Worm (Caenorhabditis elegans) whole organism, L2 larva: Measurements from ENCODE around the gene tsg-101.

Source experiments
- C34F6.9 ChIP-seq: fragments of 150-350 bp; optimal IDR thresholded peaks from 2 replicates; lab custom pipeline; 2014; ENCODE audit warnings: missing biosample characterization, missing genetic modification characterization
- F13H6.1 ChIP-seq: sonication (generic microtip); optimal IDR thresholded peaks from 2 replicates; lab custom pipeline; 2016; ENCODE audit warnings: missing genetic modification characterization, missing compliant biosample characterization
- R02D3.7 ChIP-seq: fragments of 150-350 bp; optimal IDR thresholded peaks from 2 replicates; lab custom pipeline; 2014; ENCODE audit warnings: missing biosample characterization, missing genetic modification characterization
- Y55F3AM.14 ChIP-seq: fragments of 200-800 bp; sonication (Bioruptor generic); optimal IDR thresholded peaks from 2 replicates; lab custom pipeline; 2018; ENCODE audit warnings: mild to moderate bottlenecking, missing genetic modification characterization, missing compliant biosample characterization
- ZK546.5 ChIP-seq: sonication (generic microtip); optimal IDR thresholded peaks from 2 replicates; lab custom pipeline; 2017; ENCODE audit warnings: missing biosample characterization, missing genetic modification characterization
- alr-1 ChIP-seq: fragments of 150-350 bp; optimal IDR thresholded peaks from 2 replicates; lab custom pipeline; 2014; ENCODE audit warnings: missing biosample characterization, missing genetic modification characterization
- blmp-1 ChIP-seq: sonication (generic microtip); optimal IDR thresholded peaks from 2 replicates; lab custom pipeline; 2017; ENCODE audit warnings: missing genetic modification characterization, mild to moderate bottlenecking, missing compliant biosample characterization, antibody characterized with exemption, moderate library complexity; ENCODE audit not compliant: insufficient read depth
- ceh-82 ChIP-seq: fragments of 150-350 bp; optimal IDR thresholded peaks from 2 replicates; lab custom pipeline; 2014; ENCODE audit warnings: missing biosample characterization, missing genetic modification characterization
- crh-2 ChIP-seq: sonication (generic microtip); optimal IDR thresholded peaks from 2 replicates; lab custom pipeline; 2017; ENCODE audit warnings: missing biosample characterization, missing genetic modification characterization
- dmd-4 ChIP-seq: sonication (generic microtip); optimal IDR thresholded peaks from 2 replicates; lab custom pipeline; 2017; ENCODE audit warnings: missing biosample characterization, missing genetic modification characterization
- egl-27 ChIP-seq: sonication (generic microtip); optimal IDR thresholded peaks from 3 replicates; lab custom pipeline; 2017; ENCODE audit warnings: missing biosample characterization, missing genetic modification reagents, missing genetic modification characterization
- gmeb-1 ChIP-seq: fragments of 150-350 bp; optimal IDR thresholded peaks from 2 replicates; lab custom pipeline; 2014; ENCODE audit warnings: missing biosample characterization, missing genetic modification characterization
- lin-11 ChIP-seq: fragments of 150-350 bp; sonication (generic microtip); optimal IDR thresholded peaks from 2 replicates; lab custom pipeline; 2014; ENCODE audit warnings: missing biosample characterization, missing genetic modification characterization, inconsistent platforms, mixed read lengths
- lin-39 ChIP-seq: fragments of 150-350 bp; optimal IDR thresholded peaks from 2 replicates; lab custom pipeline; 2014; ENCODE audit warnings: missing biosample characterization, missing genetic modification reagents, missing genetic modification characterization
- lsy-2 ChIP-seq, 2 experiments: fragments of 150-350 bp in 1 of 2; sonication (generic microtip) in 1 of 2; optimal IDR thresholded peaks; 2 replicates each; lab custom pipeline; 2014 to 2017; ENCODE audit warnings: missing biosample characterization in 2 of 2, missing genetic modification characterization in 2 of 2
- mab-5 ChIP-seq: fragments of 150-350 bp; optimal IDR thresholded peaks from 2 replicates; lab custom pipeline; 2014; ENCODE audit warnings: missing biosample characterization, missing genetic modification characterization
- mbf-1 ChIP-seq: sonication (generic microtip); optimal IDR thresholded peaks from 2 replicates; lab custom pipeline; 2017; ENCODE audit warnings: missing biosample characterization, missing genetic modification characterization
- mdl-1 ChIP-seq, 2 experiments: fragments of 150-350 bp in 1 of 2; sonication (generic microtip) in 1 of 2; optimal IDR thresholded peaks; 2 replicates each; lab custom pipeline; 2017; ENCODE audit warnings: missing biosample characterization in 2 of 2, missing genetic modification characterization in 2 of 2
- nhr-10 ChIP-seq: sonication (generic microtip); optimal IDR thresholded peaks from 2 replicates; lab custom pipeline; 2017; ENCODE audit warnings: missing biosample characterization, missing genetic modification characterization
- nhr-11 ChIP-seq: fragments of 150-350 bp; optimal IDR thresholded peaks from 2 replicates; lab custom pipeline; 2014; ENCODE audit warnings: missing biosample characterization, missing genetic modification characterization
- nhr-12 ChIP-seq: fragments of 150-350 bp; optimal IDR thresholded peaks from 2 replicates; lab custom pipeline; 2014; ENCODE audit warnings: missing biosample characterization, missing genetic modification characterization
- nhr-129 ChIP-seq: fragments of 150-350 bp; optimal IDR thresholded peaks from 2 replicates; lab custom pipeline; 2014; ENCODE audit warnings: missing biosample characterization, missing genetic modification characterization
- nhr-23 ChIP-seq: fragments of 150-350 bp; optimal IDR thresholded peaks from 2 replicates; lab custom pipeline; 2014; ENCODE audit warnings: missing biosample characterization, missing genetic modification reagents, missing genetic modification characterization
- nhr-237 ChIP-seq: fragments of 150-350 bp; optimal IDR thresholded peaks from 2 replicates; lab custom pipeline; 2014; ENCODE audit warnings: missing biosample characterization, missing genetic modification characterization
- nhr-25 ChIP-seq: fragments of 150-350 bp; sonication (generic microtip); optimal IDR thresholded peaks from 3 replicates; lab custom pipeline; 2014; ENCODE audit warnings: missing biosample characterization, missing genetic modification characterization
- nhr-77 ChIP-seq: fragments of 150-350 bp; optimal IDR thresholded peaks from 2 replicates; lab custom pipeline; 2014; ENCODE audit warnings: missing biosample characterization, missing genetic modification characterization
- sem-4 ChIP-seq: fragments of 150-350 bp; optimal IDR thresholded peaks from 2 replicates; lab custom pipeline; 2014; ENCODE audit warnings: missing biosample characterization, missing genetic modification reagents, missing genetic modification characterization
- skn-1 ChIP-seq: sonication (generic microtip); optimal IDR thresholded peaks from 2 replicates; lab custom pipeline; 2017; ENCODE audit warnings: missing biosample characterization, missing genetic modification characterization
- sma-9 ChIP-seq, 2 experiments: fragments of 150-350 bp in 1 of 2; sonication (generic microtip) in 1 of 2; optimal IDR thresholded peaks; 2 replicates each; lab custom pipeline; 2014 to 2016; ENCODE audit warnings: missing genetic modification characterization in 2 of 2, mild to moderate bottlenecking in 1 of 2, missing biosample characterization in 1 of 2, missing compliant biosample characterization in 1 of 2, missing genetic modification reagents in 1 of 2, moderate library complexity in 1 of 2
- snpc-4 ChIP-seq: fragments of 150-350 bp; optimal IDR thresholded peaks from 2 replicates; lab custom pipeline; 2014; ENCODE audit warnings: missing biosample characterization, missing genetic modification characterization
- unc-39 ChIP-seq: fragments of 150-350 bp; optimal IDR thresholded peaks from 2 replicates; lab custom pipeline; 2014; ENCODE audit warnings: missing biosample characterization, missing genetic modification characterization
- unc-55 ChIP-seq: fragments of 150-350 bp; sonication (generic microtip); optimal IDR thresholded peaks from 3 replicates; lab custom pipeline; 2014; ENCODE audit warnings: missing biosample characterization, missing genetic modification reagents, missing genetic modification characterization
- zag-1 ChIP-seq: fragments of 150-350 bp; optimal IDR thresholded peaks from 2 replicates; lab custom pipeline; 2014; ENCODE audit warnings: missing biosample characterization, missing genetic modification characterization
- ztf-4 ChIP-seq: fragments of 150-350 bp; optimal IDR thresholded peaks from 2 replicates; lab custom pipeline; 2014; ENCODE audit warnings: missing biosample characterization, missing genetic modification characterization

Gene tsg-101

DNA sequence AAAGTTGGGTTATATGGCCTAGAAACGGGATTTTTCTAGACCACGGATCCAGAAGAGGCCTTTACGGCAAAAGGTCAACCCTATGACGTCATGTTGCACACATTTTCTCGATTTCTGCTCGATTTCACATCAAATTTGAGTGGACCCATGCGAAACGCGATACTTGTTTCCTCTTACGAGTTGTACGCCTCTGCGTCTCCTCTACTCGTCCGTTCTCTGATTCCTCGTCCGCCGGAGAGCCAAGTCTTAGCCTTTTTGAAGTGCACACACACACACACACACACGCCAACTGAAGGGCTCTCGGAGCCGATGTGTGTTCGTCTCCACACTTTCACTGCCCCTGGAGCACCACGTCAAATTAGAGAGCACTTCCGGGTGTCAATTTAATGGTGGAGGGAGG, 6.6 kb upstream of the tsg-101 start (continued):
- TF ChIP-seq gmeb-1 (no peak), nhr-10 (no peak), sem-4 (tag; lab: Kevin White, UChicago) (peak; percentile 12), unc-39 (tag; lab: Kevin White, UChicago) (no peak), nhr-77 (tag; lab: Kevin White, UChicago) (no peak), skn-1 (tag; lab: Kevin White, UChicago) (no peak), nhr-12 (tag; lab: Kevin White, UChicago) (no peak), mab-5 (tag; lab: Kevin White, UChicago) (no peak), lin-11 (no peak)
- TF ChIP-seq, all 48 proteins: peak for 10

DNA sequence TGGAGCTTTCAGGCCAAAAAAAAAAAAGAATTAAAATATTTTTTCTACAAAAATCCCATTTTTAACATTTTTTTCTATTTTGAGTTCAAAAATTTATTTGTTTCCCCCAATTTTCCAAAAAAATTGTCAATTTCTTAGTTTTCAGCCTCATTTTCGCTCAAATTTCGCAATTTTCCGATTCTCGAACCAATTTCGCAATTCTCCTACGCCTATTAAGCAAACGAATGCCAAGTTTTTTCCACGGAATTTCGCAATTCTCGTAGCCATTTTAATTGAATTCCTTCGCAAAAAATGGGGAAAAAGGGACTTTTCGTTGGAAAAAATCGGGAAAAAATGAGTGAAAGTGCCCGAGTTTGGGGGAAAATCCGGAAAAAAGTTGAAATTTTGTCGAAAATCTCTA, 6.0 kb upstream of the tsg-101 start:
- peak; percentile 76 for TF ChIP-seq unc-55
- TF ChIP-seq nhr-25 (tag; lab: Kevin White, UChicago) = no peak
- peak; percentile 4 for TF ChIP-seq ceh-82 (tag; lab: Kevin White, UChicago)
- TF ChIP-seq nhr-237 (tag; lab: Kevin White, UChicago) = no peak

DNA sequence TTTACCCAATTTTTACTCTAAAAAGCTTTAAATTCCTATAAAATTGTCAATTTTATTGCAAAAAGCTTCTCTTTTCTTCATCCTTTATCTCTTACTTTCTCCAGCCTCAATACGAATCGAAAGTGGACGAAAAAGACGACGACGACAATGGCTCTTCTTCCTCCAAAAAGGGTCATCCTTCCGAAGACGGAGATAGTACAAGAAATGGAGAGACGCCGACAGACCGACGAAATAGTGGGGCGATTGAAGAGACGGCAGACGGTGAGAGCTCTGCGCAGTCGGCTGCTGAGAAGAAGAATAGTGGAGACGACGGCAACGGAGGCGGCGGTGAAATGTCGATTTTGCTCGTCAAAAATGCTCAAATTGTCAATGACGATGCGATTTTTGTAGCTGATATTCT, 5.0 kb upstream of the tsg-101 start:
- TF ChIP-seq F13H6.1 (peak; percentile 43), nhr-23 (tag; lab: Kevin White, UChicago) (no peak), C34F6.9 (tag; lab: Kevin White, UChicago) (peak; percentile 52), unc-55 (peak; percentile 51), zag-1 (tag; lab: Kevin White, UChicago) (peak; percentile 53), gmeb-1 (peak; percentile 29), lin-11 (no peak), nhr-11 (no peak), snpc-4 (tag; lab: Kevin White, UChicago) (peak; percentile 93), blmp-1 (no peak), egl-27 (tag; lab: Kevin White, UChicago) (peak; percentile 35), R02D3.7 (tag; lab: Kevin White, UChicago) (no peak), crh-2 (tag; lab: Kevin White, UChicago) (no peak), sem-4 (tag; lab: Kevin White, UChicago) (peak; percentile 47), sma-9 (GFP tag; optimal IDR thresholded peaks at IDR 0.05; lab: Kevin White, UChicago) (peak; percentile 8), sma-9 (tag; optimal IDR thresholded peaks at IDR 0.05; lab: Kevin White, UChicago) (no peak), mdl-1 (tag; optimal IDR thresholded peaks at IDR 0.05; lab: Kevin White, UChicago) (no peak), ztf-4 (tag; lab: Kevin White, UChicago) (no peak), Y55F3AM.14 (GFP tag; lab: Kevin White, UChicago) (no peak), lsy-2 (tag; optimal IDR thresholded peaks at IDR 0.05; lab: Kevin White, UChicago) (peak; percentile 20 to 62), nhr-129 (tag; lab: Kevin White, UChicago) (no peak), dmd-4 (tag; lab: Kevin White, UChicago) (no peak), nhr-237 (tag; lab: Kevin White, UChicago) (no peak), nhr-77 (tag; lab: Kevin White, UChicago) (no peak), nhr-12 (tag; lab: Kevin White, UChicago) (no peak), lin-39 (tag; lab: Kevin White, UChicago) (no peak), mab-5 (tag; lab: Kevin White, UChicago) (peak; percentile 24)
- TF ChIP-seq, all 48 proteins: peak for 11

- TF ChIP-seq skn-1 (tag; lab: Kevin White, UChicago) = no peak
- TF ChIP-seq nhr-129 (tag; lab: Kevin White, UChicago) = no peak
- no peak for TF ChIP-seq nhr-12 (tag; lab: Kevin White, UChicago)
- no peak for TF ChIP-seq gmeb-1
- no peak for TF ChIP-seq snpc-4 (tag; lab: Kevin White, UChicago)
- TF ChIP-seq mab-5 (tag; lab: Kevin White, UChicago) = no peak
- TF ChIP-seq sem-4 (tag; lab: Kevin White, UChicago) = no peak
- no peak for TF ChIP-seq mbf-1
- TF ChIP-seq alr-1 (tag; lab: Kevin White, UChicago) = no peak
- no peak for TF ChIP-seq ceh-82 (tag; lab: Kevin White, UChicago)
- no peak for TF ChIP-seq nhr-23 (tag; lab: Kevin White, UChicago)
- no peak for TF ChIP-seq Y55F3AM.14 (GFP tag; lab: Kevin White, UChicago)
- TF ChIP-seq ZK546.5 = no peak
- TF ChIP-seq, all 48 proteins: peak for 0
These were observed 3.2 kb upstream of the tsg-101 start for ce11 chrIV:3517582-3517981.
